Worm (Caenorhabditis elegans): Measurements from ENCODE around the gene emb-1.

DNA sequence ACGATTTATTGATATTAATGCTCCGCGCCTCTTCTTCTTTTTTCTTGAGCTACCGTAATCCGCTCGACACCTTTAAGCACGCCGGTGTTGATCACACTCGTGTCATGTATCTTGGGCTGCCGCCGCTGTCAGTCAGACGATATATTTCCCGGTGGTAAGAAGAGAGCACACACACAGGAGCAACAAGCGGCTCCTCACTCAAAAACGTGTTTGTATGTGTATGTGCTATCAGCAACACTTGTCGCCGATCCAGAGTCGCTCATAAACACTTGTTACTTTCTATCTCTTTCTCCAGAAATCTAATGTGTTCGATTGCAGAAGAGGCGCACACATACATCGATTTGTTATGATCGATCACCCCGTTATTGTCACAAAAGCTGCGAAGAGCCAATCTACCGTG lies 32.7 kb upstream of the emb-1 start:
- TF ChIP-seq unc-39 (tag; optimal IDR thresholded peaks at IDR 0.05) (no peak), elt-1 (tag; optimal IDR thresholded peaks at IDR 0.05) (no peak)

All from whole organism, L2 larva.